Worm (Caenorhabditis elegans) whole organism, dauer: ENCODE data around the gene K03H6.4.

Source experiments
- unc-62 ChIP-seq: sonication (generic microtip); optimal IDR thresholded peaks from 2 replicates; lab custom pipeline; 2017; ENCODE audit warnings: missing biosample characterization, missing genetic modification reagents, missing genetic modification characterization

Gene K03H6.4

ce11 chrIV:1522358-1522757 lies 1.2 kb upstream of the K03H6.4 start:
- TF ChIP-seq unc-62 (GFP tag; lab: Kevin White, UChicago) = no peak

ce11 chrIV:1516527-1516926 lies 4.6 kb downstream of the K03H6.4 start, which contains the start of gene clec-172:
Gene clec-172 (minus strand): TSS chrIV:1516627.
- no peak for TF ChIP-seq unc-62 (GFP tag; lab: Kevin White, UChicago)

- TF ChIP-seq unc-62 (GFP tag; lab: Kevin White, UChicago) = no peak
These were observed 5.2 kb downstream of the K03H6.4 start for ce11 chrIV:1515891-1516290.

- no peak for TF ChIP-seq unc-62 (GFP tag; lab: Kevin White, UChicago)
These were observed 6.7 kb downstream of the K03H6.4 start for ce11 chrIV:1514415-1514814.

- no peak for TF ChIP-seq unc-62 (GFP tag; lab: Kevin White, UChicago)
These were observed 8.2 kb downstream of the K03H6.4 start for ce11 chrIV:1512944-1513343.

ce11 chrIV:1510241-1510640 lies 10.9 kb downstream of the K03H6.4 start, which contains the start of gene txt-4:
Gene txt-4 (plus strand): TSS chrIV:1510564.
- TF ChIP-seq unc-62 (GFP tag; lab: Kevin White, UChicago) = no peak

- no peak for TF ChIP-seq unc-62 (GFP tag; lab: Kevin White, UChicago)
These were observed 23.7 kb downstream of the K03H6.4 start, which contains the start of gene hxk-3 for ce11 chrIV:1497448-1497847. Gene hxk-3 (plus strand): TSS chrIV:1497626.

- no peak for TF ChIP-seq unc-62 (GFP tag; lab: Kevin White, UChicago)
These were observed 24.5 kb downstream of the K03H6.4 start for ce11 chrIV:1496679-1497033.

ce11 chrIV:1496017-1496678 lies 25.0 kb downstream of the K03H6.4 start, which contains the start of gene npp-20:
Gene npp-20 (minus strand): TSS chrIV:1496022.
- TF ChIP-seq unc-62 (GFP tag; lab: Kevin White, UChicago) = no peak

ce11 chrIV:1484968-1485474 lies 36.1 kb downstream of the K03H6.4 start, which contains the start of gene Y77E11A.16:
Gene Y77E11A.16 (plus strand): TSS chrIV:1485424.
- no peak for TF ChIP-seq unc-62 (GFP tag; lab: Kevin White, UChicago)

ce11 chrIV:1478649-1479048 lies 42.5 kb downstream of the K03H6.4 start:
- TF ChIP-seq unc-62 (GFP tag; lab: Kevin White, UChicago) = no peak

ce11 chrIV:1475009-1475408 lies 46.1 kb downstream of the K03H6.4 start, which contains the start of gene Y77E11A.12:
Gene Y77E11A.12 (minus strand): TSS chrIV:1475109.
- no peak for TF ChIP-seq unc-62 (GFP tag; lab: Kevin White, UChicago)

- no peak for TF ChIP-seq unc-62 (GFP tag; lab: Kevin White, UChicago)
These were observed 49.0 kb downstream of the K03H6.4 start for ce11 chrIV:1472145-1472544.

ce11 chrIV:1470364-1470763 lies 50.8 kb downstream of the K03H6.4 start:
- no peak for TF ChIP-seq unc-62 (GFP tag; lab: Kevin White, UChicago)

ce11 chrIV:1469093-1469492 lies 52.0 kb downstream of the K03H6.4 start:
- TF ChIP-seq unc-62 (GFP tag; lab: Kevin White, UChicago) = no peak
